Worm (Caenorhabditis elegans): ENCODE data around the gene C53D6.4.

The C53D6.4 gene

ce11 chrIV:9002636-9003035 is 18.1 kb downstream of the C53D6.4 start, which contains the start of gene C53D6.8:
Gene C53D6.8, minus strand, starts transcription at chrIV:9002736.
- no peak for TF ChIP-seq efl-1 (optimal IDR thresholded peaks at IDR 0.05)
- no peak for TF ChIP-seq efl-1 (GFP tag; optimal IDR thresholded peaks at IDR 0.05 in 1 of 2)
- no peak for TF ChIP-seq lin-14 (GFP tag; optimal IDR thresholded peaks at IDR 0.05)
- no peak for TF ChIP-seq grh-1 (GFP tag; IDR thresholded peaks at IDR 0.05)
- TF ChIP-seq ets-5 (GFP tag; IDR thresholded peaks at IDR 0.05), result no peak
- no peak for TF ChIP-seq C04F5.9 (tag; optimal IDR thresholded peaks at IDR 0.05)
- TF ChIP-seq lin-15B (tag; optimal IDR thresholded peaks at IDR 0.05), result no peak
- no peak for TF ChIP-seq Y116A8C.19 (tag; optimal IDR thresholded peaks at IDR 0.05; ENCODE audit: borderline replicate concordance)
- no peak for TF ChIP-seq ama-1 (optimal IDR thresholded peaks at IDR 0.05)
- no peak for TF ChIP-seq fos-1 (tag; optimal IDR thresholded peaks at IDR 0.05)
- TF ChIP-seq mef-2 (tag; optimal IDR thresholded peaks at IDR 0.05), result no peak
- TF ChIP-seq swsn-7 (tag; optimal IDR thresholded peaks at IDR 0.05), result no peak

DNA sequence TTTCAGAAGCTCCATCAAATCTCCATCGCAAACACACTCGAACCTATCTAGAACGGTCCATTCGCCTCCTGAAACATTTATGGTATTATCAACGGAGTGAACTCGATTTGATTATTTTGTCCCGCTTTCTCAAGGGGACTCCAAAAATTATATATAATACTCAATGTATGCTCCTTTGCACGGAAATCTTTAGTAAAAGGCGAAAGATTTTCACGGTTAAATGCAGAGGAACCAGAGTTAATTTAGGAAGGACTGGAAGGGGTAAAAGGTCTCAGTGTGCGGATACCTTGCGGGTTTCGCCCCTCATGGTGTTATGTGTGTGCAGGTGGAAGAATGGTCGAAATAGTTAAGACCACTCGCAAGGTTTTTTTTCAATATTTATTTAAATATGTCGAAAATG is 19.6 kb downstream of the C53D6.4 start:
- TF ChIP-seq ces-1 (GFP tag; optimal IDR thresholded peaks at IDR 0.05) (no peak), mep-1 (tag; optimal IDR thresholded peaks at IDR 0.05) (no peak), snpc-4 (tag; optimal IDR thresholded peaks at IDR 0.05) (peak; percentile 79)

- TF ChIP-seq hlh-17 (GFP tag; optimal IDR thresholded peaks at IDR 0.05; ENCODE audit: borderline replicate concordance) (no peak), ceh-63 (GFP tag; optimal IDR thresholded peaks at IDR 0.05) (no peak), grh-1 (GFP tag; IDR thresholded peaks at IDR 0.05) (no peak), nhr-47 (tag; optimal IDR thresholded peaks at IDR 0.05) (no peak), unc-98 (GFP tag; IDR thresholded peaks at IDR 0.05) (no peak), ztf-11 (tag; optimal IDR thresholded peaks at IDR 0.05) (no peak), pqm-1 (tag; optimal IDR thresholded peaks at IDR 0.05) (no peak)
Measured at ce11 chrIV:9000664-9001063, 20.1 kb downstream of the C53D6.4 start.

- TF ChIP-seq blmp-1 (tag; optimal IDR thresholded peaks at IDR 0.05), result no peak
- no peak for TF ChIP-seq hpl-2 (GFP tag; optimal IDR thresholded peaks at IDR 0.05)
- no peak for TF ChIP-seq hlh-4 (tag; optimal IDR thresholded peaks at IDR 0.05)
- no peak for TF ChIP-seq C04F5.9 (tag; optimal IDR thresholded peaks at IDR 0.05)
- TF ChIP-seq ama-1 (optimal IDR thresholded peaks at IDR 0.05), result no peak
- no peak for TF ChIP-seq snpc-4 (tag; optimal IDR thresholded peaks at IDR 0.05)
- TF ChIP-seq hlh-17 (GFP tag; optimal IDR thresholded peaks at IDR 0.05; ENCODE audit: borderline replicate concordance), result no peak
- TF ChIP-seq sup-37 (GFP tag; optimal IDR thresholded peaks at IDR 0.05), result no peak
Measured at ce11 chrIV:8994487-8994886, 26.3 kb downstream of the C53D6.4 start.

DNA sequence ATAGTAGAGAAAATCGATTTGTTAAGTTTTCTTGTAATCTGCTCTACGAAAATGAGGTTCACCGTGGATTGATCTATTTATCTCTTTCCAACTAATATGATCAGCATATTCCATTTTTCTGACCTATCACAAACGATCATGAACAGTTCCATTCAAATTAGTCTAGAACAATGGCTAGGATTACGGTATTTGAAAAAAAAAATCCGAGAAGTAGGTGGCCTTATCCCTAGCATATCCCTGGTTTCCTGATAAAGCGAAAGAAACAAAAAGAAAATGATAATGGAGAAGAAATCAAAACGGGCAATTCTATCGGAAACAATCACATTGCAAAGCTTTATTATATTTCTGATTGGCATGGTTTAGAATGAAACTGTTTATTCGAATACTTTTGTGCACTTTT is 28.0 kb downstream of the C53D6.4 start, which contains the start of gene mltn-12:
TSS of gene mltn-12 (plus strand) at position 301 of the 400 bp plus-strand sequence.
- TF ChIP-seq pax-3 (tag; optimal IDR thresholded peaks at IDR 0.05) (no peak), egl-13 (tag; optimal IDR thresholded peaks at IDR 0.05) (no peak), ztf-11 (tag; optimal IDR thresholded peaks at IDR 0.05) (no peak), tbx-2 (tag; optimal IDR thresholded peaks at IDR 0.05) (no peak), efl-1 (optimal IDR thresholded peaks at IDR 0.05) (no peak), efl-1 (GFP tag; optimal IDR thresholded peaks at IDR 0.05 in 1 of 2) (no peak), mab-9 (GFP tag; IDR thresholded peaks at IDR 0.05) (no peak), isw-1 (GFP tag; IDR thresholded peaks at IDR 0.05) (no peak), sup-37 (GFP tag; optimal IDR thresholded peaks at IDR 0.05) (no peak), sptf-1 (tag; optimal IDR thresholded peaks at IDR 0.05) (no peak), unc-30 (tag; optimal IDR thresholded peaks at IDR 0.05) (no peak), unc-62 (GFP tag; optimal IDR thresholded peaks at IDR 0.05) (no peak), ceh-63 (GFP tag; optimal IDR thresholded peaks at IDR 0.05) (no peak), unc-98 (GFP tag; IDR thresholded peaks at IDR 0.05) (no peak), lin-14 (GFP tag; optimal IDR thresholded peaks at IDR 0.05) (no peak), aha-1 (tag; optimal IDR thresholded peaks at IDR 0.05) (no peak), ceh-88 (GFP tag; IDR thresholded peaks at IDR 0.05) (no peak), alr-1 (tag; optimal IDR thresholded peaks at IDR 0.05; ENCODE audit: borderline replicate concordance) (no peak)
